Worm (Caenorhabditis elegans) whole organism, midembryonic: ENCODE results near the gene Y43C5A.2.

Experiments
- T22C8.4 ChIP-seq: fragments of 200-800 bp; sonication (Bioruptor generic); IDR thresholded peaks from 2 replicates; pipeline ENCODE4 v1.3.6; 2022; ENCODE audit warnings: missing genetic modification characterization, missing compliant biosample characterization
- cog-1 ChIP-seq: sonication (generic microtip); optimal IDR thresholded peaks from 2 replicates; lab custom pipeline; 2016; ENCODE audit warnings: missing genetic modification characterization, missing compliant biosample characterization
- flt-1 ChIP-seq: fragments of 200-800 bp; sonication (Bioruptor generic); IDR thresholded peaks from 2 replicates; pipeline ENCODE4 v1.3.6; 2022; ENCODE audit warnings: missing genetic modification characterization, missing compliant biosample characterization

DNA sequence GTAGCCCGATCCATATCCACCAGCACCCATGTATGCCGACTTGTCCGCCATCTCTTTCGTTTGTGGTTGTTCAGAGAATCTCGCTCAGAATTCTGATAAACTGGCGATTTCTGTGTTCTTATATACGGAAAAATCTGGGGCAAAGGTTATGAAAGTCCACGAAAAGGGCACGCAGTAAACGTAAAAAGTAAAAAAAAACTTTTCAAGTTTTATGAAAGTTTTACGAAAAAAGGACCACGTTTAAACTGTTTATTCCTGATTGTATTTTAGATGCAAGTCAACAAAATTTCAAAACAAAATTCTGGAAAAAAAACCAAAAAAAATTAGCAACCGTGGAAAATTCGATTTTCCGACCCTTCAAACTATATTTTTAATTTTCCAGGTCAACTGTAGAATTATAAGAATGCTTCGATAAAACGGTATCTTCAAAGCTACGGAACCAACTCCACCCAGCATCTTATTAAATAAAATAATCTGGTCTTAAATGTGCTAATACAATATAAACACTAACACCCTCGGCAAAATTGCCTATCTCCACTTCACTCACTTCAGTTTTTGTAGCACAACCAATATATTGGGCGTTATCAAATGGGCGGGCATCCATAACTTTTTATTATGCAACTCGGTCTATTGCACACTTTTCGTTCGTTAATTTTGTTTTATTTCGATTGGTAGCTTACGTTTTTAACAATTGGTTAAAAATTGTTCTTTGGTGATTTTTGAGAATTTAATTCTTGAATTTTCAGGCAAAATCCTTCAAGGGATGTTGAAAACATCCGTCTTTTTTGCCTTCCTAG, at the start of gene Y43C5A.2, which contains the start of gene nspd-7:
- TF ChIP-seq T22C8.4 (GFP tag; lab: Robert Waterston, UW) (no peak), flt-1 (GFP tag; lab: Robert Waterston, UW) (no peak), cog-1 (no peak)
